Worm (Caenorhabditis elegans) whole organism, L1 larva: ENCODE results near the gene nas-13.
A peak's percentile ranks its signal among the peaks of the same experiment; 100 is the strongest.

Source experiments
- Y116A8C.19 ChIP-seq: sonication (generic microtip); optimal IDR thresholded peaks from 2 replicates; lab custom pipeline; 2016; ENCODE audit warnings: missing compliant biosample characterization, missing genetic modification characterization, borderline replicate concordance
- alr-1 ChIP-seq: fragments of 200-800 bp; sonication (Bioruptor generic); optimal IDR thresholded peaks from 2 replicates; lab custom pipeline; 2018; ENCODE audit warnings: borderline replicate concordance, mild to moderate bottlenecking, missing genetic modification characterization, missing compliant biosample characterization
- aly-2 ChIP-seq: fragments of 150-350 bp; optimal IDR thresholded peaks from 2 replicates; lab custom pipeline; 2014; ENCODE audit warnings: missing biosample characterization, missing genetic modification characterization
- ama-1 ChIP-seq: fragments of 150-350 bp; optimal IDR thresholded peaks from 2 replicates; lab custom pipeline; 2014
- blmp-1 ChIP-seq: fragments of 150-350 bp; optimal IDR thresholded peaks from 2 replicates; lab custom pipeline; 2014; ENCODE audit warnings: missing biosample characterization, missing genetic modification characterization
- ceh-63 ChIP-seq: fragments of 200-800 bp; sonication (Bioruptor generic); optimal IDR thresholded peaks from 2 replicates; lab custom pipeline; 2018; ENCODE audit warnings: mild to moderate bottlenecking, missing genetic modification characterization, missing compliant biosample characterization
- ceh-8 ChIP-seq: fragments of 200-800 bp; sonication (Bioruptor generic); optimal IDR thresholded peaks from 2 replicates; lab custom pipeline; 2018; ENCODE audit warnings: mild to moderate bottlenecking, missing genetic modification characterization, moderate library complexity, missing compliant biosample characterization
- ceh-82 ChIP-seq, 3 experiments: fragments of 150-350 bp in 1 of 3; sonication (generic microtip) in 2 of 3; optimal IDR thresholded peaks; 2 replicates each; lab custom pipeline; 2014 to 2017; ENCODE audit warnings: missing biosample characterization in 3 of 3, missing genetic modification characterization in 3 of 3
- ceh-88 ChIP-seq: fragments of 200-800 bp; sonication (Bioruptor generic); IDR thresholded peaks from 2 replicates; pipeline ENCODE4 v1.3.6; 2022; ENCODE audit warnings: missing genetic modification characterization, missing compliant biosample characterization
- dsc-1 ChIP-seq: sonication (generic microtip); optimal IDR thresholded peaks from 2 replicates; lab custom pipeline; 2016; ENCODE audit warnings: mild to moderate bottlenecking, missing genetic modification characterization, missing compliant biosample characterization
- efl-1 ChIP-seq, 4 experiments: fragments of 150-350 bp; optimal IDR thresholded peaks in 3 of 4; peaks in 1 of 4; 1 replicate in 1 of 4; 2 replicates in 3 of 4; lab custom pipeline; 2014; ENCODE audit warnings: missing biosample characterization in 2 of 4, missing genetic modification characterization in 2 of 4, missing genetic modification reagents in 2 of 4
- efl-3 ChIP-seq: fragments of 200-800 bp; sonication (Bioruptor generic); optimal IDR thresholded peaks from 2 replicates; lab custom pipeline; 2018; ENCODE audit warnings: mild to moderate bottlenecking, missing genetic modification characterization, missing compliant biosample characterization
- egl-13 ChIP-seq: sonication (generic microtip); optimal IDR thresholded peaks from 2 replicates; lab custom pipeline; 2016; ENCODE audit warnings: missing genotype, missing genetic modification reagents, missing genetic modification characterization, missing compliant biosample characterization
- egl-27 ChIP-seq, 2 experiments: fragments of 150-350 bp in 1 of 2; sonication (generic microtip); optimal IDR thresholded peaks; 3 replicates each; lab custom pipeline; 2017 to 2018; ENCODE audit warnings: missing biosample characterization in 2 of 2, missing genetic modification characterization in 2 of 2, missing genetic modification reagents in 2 of 2
- elt-2 ChIP-seq: sonication (generic microtip); optimal IDR thresholded peaks from 2 replicates; lab custom pipeline; 2016; ENCODE audit warnings: missing genetic modification characterization, mild to moderate bottlenecking, inconsistent platforms, missing compliant biosample characterization, missing genetic modification reagents
- elt-3 ChIP-seq, 6 experiments: fragments of 150-350 bp in 1 of 6; sonication (generic microtip); optimal IDR thresholded peaks; 2 replicates each; lab custom pipeline; 2017 to 2018; ENCODE audit warnings: missing biosample characterization in 6 of 6, missing genetic modification characterization in 6 of 6, inconsistent platforms in 1 of 6
- fkh-4 ChIP-seq: sonication (generic microtip); optimal IDR thresholded peaks from 2 replicates; lab custom pipeline; 2016; ENCODE audit warnings: missing compliant biosample characterization, missing genetic modification characterization, borderline replicate concordance
- fkh-8 ChIP-seq: sonication (generic microtip); optimal IDR thresholded peaks from 2 replicates; lab custom pipeline; 2016; ENCODE audit warnings: mild to moderate bottlenecking, missing genetic modification characterization, missing compliant biosample characterization
- fos-1 ChIP-seq: fragments of 150-350 bp; optimal IDR thresholded peaks from 2 replicates; lab custom pipeline; 2014; ENCODE audit warnings: missing biosample characterization, missing genetic modification characterization
- hlh-17 ChIP-seq: fragments of 200-800 bp; sonication (Bioruptor generic); optimal IDR thresholded peaks from 2 replicates; lab custom pipeline; 2018; ENCODE audit warnings: missing genetic modification characterization, mild to moderate bottlenecking, missing compliant biosample characterization, moderate library complexity, borderline replicate concordance
- hpl-2 ChIP-seq: fragments of 150-350 bp; optimal IDR thresholded peaks from 2 replicates; lab custom pipeline; 2014; ENCODE audit warnings: missing biosample characterization, missing genetic modification reagents, missing genetic modification characterization
- jun-1 ChIP-seq: fragments of 150-350 bp; optimal IDR thresholded peaks from 2 replicates; lab custom pipeline; 2014; ENCODE audit warnings: missing biosample characterization, missing genetic modification reagents, missing genetic modification characterization
- lin-14 ChIP-seq: fragments of 200-800 bp; sonication (Bioruptor generic); optimal IDR thresholded peaks from 2 replicates; lab custom pipeline; 2018; ENCODE audit warnings: mild to moderate bottlenecking, missing genetic modification characterization, moderate library complexity, missing compliant biosample characterization
- lin-35 ChIP-seq, 2 experiments: fragments of 150-350 bp; optimal IDR thresholded peaks; 2 replicates each; lab custom pipeline; 2014; ENCODE audit warnings: missing biosample characterization in 2 of 2, missing genetic modification characterization in 2 of 2, missing genetic modification reagents in 2 of 2
- lir-3 ChIP-seq: sonication (generic microtip); optimal IDR thresholded peaks from 2 replicates; lab custom pipeline; 2016; ENCODE audit warnings: mild to moderate bottlenecking, missing genetic modification characterization, moderate library complexity, missing compliant biosample characterization; ENCODE audit not compliant: poor library complexity
- lsy-2 ChIP-seq, 2 experiments: fragments of 150-350 bp; optimal IDR thresholded peaks; 2 replicates each; lab custom pipeline; 2014; ENCODE audit warnings: missing biosample characterization in 2 of 2, missing genetic modification characterization in 2 of 2
- mab-9 ChIP-seq: fragments of 200-800 bp; sonication (Bioruptor generic); IDR thresholded peaks from 2 replicates; pipeline ENCODE4 v1.3.6; 2022; ENCODE audit warnings: missing genetic modification reagents, missing genetic modification characterization, missing compliant biosample characterization
- mdl-1 ChIP-seq, 2 experiments: fragments of 150-350 bp; optimal IDR thresholded peaks; 2 replicates each; lab custom pipeline; 2014 to 2017; ENCODE audit warnings: missing biosample characterization in 2 of 2, missing genetic modification characterization in 2 of 2, inconsistent platforms in 1 of 2
- mep-1 ChIP-seq: fragments of 150-350 bp; optimal IDR thresholded peaks from 2 replicates; lab custom pipeline; 2014; ENCODE audit warnings: missing biosample characterization, missing genetic modification characterization
- nhr-19 ChIP-seq: fragments of 200-800 bp; sonication (Bioruptor generic); conservative IDR thresholded peaks from 2 replicates; pipeline ENCODE4 v1.3.6; 2022; ENCODE audit warnings: missing genetic modification characterization, missing compliant biosample characterization
- nhr-237 ChIP-seq: fragments of 150-350 bp; optimal IDR thresholded peaks from 2 replicates; lab custom pipeline; 2014; ENCODE audit warnings: missing biosample characterization, missing genetic modification characterization
- nhr-71 ChIP-seq: sonication (generic microtip); optimal IDR thresholded peaks from 2 replicates; lab custom pipeline; 2016; ENCODE audit warnings: mild to moderate bottlenecking, missing genetic modification characterization, moderate library complexity, missing compliant biosample characterization
- nhr-77 ChIP-seq: fragments of 150-350 bp; optimal IDR thresholded peaks from 2 replicates; lab custom pipeline; 2014; ENCODE audit warnings: missing biosample characterization, missing genetic modification characterization
- nhr-85 ChIP-seq: sonication (generic microtip); peaks from one replicate; lab custom pipeline; 2016; ENCODE audit warnings: missing genetic modification characterization, inconsistent platforms, missing compliant biosample characterization
- pag-3 ChIP-seq: sonication (generic microtip); optimal IDR thresholded peaks from 2 replicates; lab custom pipeline; 2017; ENCODE audit warnings: missing genetic modification characterization, mild to moderate bottlenecking, missing compliant biosample characterization, antibody characterized with exemption, borderline replicate concordance; ENCODE audit not compliant: insufficient read depth
- pax-3 ChIP-seq: fragments of 200-800 bp; sonication (Bioruptor generic); optimal IDR thresholded peaks from 2 replicates; lab custom pipeline; 2018; ENCODE audit warnings: mild to moderate bottlenecking, missing genetic modification characterization, moderate library complexity, missing compliant biosample characterization
- rnt-1 ChIP-seq: sonication (generic microtip); optimal IDR thresholded peaks from 2 replicates; lab custom pipeline; 2016; ENCODE audit warnings: mild to moderate bottlenecking, missing genetic modification characterization, moderate library complexity, missing compliant biosample characterization
- snu-23 ChIP-seq: sonication (generic microtip); optimal IDR thresholded peaks from 2 replicates; lab custom pipeline; 2016; ENCODE audit warnings: missing genetic modification characterization, missing compliant biosample characterization
- sox-4 ChIP-seq: sonication (generic microtip); optimal IDR thresholded peaks from 2 replicates; lab custom pipeline; 2016; ENCODE audit warnings: missing genetic modification characterization, missing compliant biosample characterization
- sptf-1 ChIP-seq: fragments of 150-350 bp; optimal IDR thresholded peaks from 2 replicates; lab custom pipeline; 2014; ENCODE audit warnings: missing biosample characterization, missing genetic modification characterization
- unc-130 ChIP-seq: fragments of 150-350 bp; optimal IDR thresholded peaks from 2 replicates; lab custom pipeline; 2017; ENCODE audit warnings: missing biosample characterization, missing genetic modification characterization, inconsistent platforms
- vab-15 ChIP-seq: sonication (generic microtip); optimal IDR thresholded peaks from 2 replicates; lab custom pipeline; 2017; ENCODE audit warnings: missing genotype, mild to moderate bottlenecking, missing genetic modification characterization, missing compliant biosample characterization
- ztf-11 ChIP-seq, 2 experiments: sonication (generic microtip); optimal IDR thresholded peaks; 2 replicates each; lab custom pipeline; 2016 to 2017; ENCODE audit warnings: missing genetic modification characterization in 2 of 2, missing biosample characterization in 1 of 2, missing compliant biosample characterization in 1 of 2
- ztf-4 ChIP-seq: fragments of 150-350 bp; optimal IDR thresholded peaks from 2 replicates; lab custom pipeline; 2014; ENCODE audit warnings: missing biosample characterization, missing genetic modification characterization

nas-13 gene

DNA sequence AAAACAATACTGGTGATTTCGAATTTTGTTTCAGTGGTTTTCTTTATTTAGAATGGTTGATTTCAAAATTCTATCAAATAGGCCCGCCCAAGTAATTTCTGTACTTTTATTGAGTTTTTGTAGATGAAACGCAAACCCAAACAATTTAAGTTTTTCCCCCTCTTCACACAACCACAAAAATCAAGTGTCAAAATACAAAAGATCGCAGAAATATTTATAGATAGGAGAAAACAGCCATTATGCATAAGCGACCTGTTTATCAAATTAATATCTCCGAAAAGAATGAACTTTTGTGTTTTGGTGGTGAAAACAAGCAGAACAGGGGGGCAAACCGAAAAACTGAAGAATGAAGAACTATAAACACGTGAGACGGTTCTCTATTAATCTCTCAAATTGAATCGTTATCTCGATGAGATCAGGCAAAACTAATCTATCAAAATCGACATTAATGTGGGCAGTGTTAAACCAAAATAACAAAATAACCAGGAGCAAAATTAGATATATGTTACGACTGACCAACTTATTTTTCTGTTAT lies 43.9 kb downstream of the nas-13 start (continued):
- TF ChIP-seq mab-9 (GFP tag; lab: Robert Waterston, UW) (no peak), snu-23 (GFP tag; lab: Kevin White, UChicago) (peak; percentile 26), ztf-11 (tag; optimal IDR thresholded peaks at IDR 0.05; lab: Kevin White, UChicago) (no peak), Y116A8C.19 (no peak), ztf-4 (no peak), lin-35 (GFP tag; optimal IDR thresholded peaks at IDR 0.05; lab: Kevin White, UChicago) (no peak), ceh-88 (GFP tag; lab: Robert Waterston, UW) (no peak), dsc-1 (no peak), lin-14 (GFP tag; lab: Kevin White, UChicago) (peak; percentile 55), nhr-77 (no peak), lir-3 (tag; lab: Kevin White, UChicago) (no peak), fos-1 (no peak), hlh-17 (no peak), elt-3 (tag; optimal IDR thresholded peaks at IDR 0.05; lab: Kevin White, UChicago) (peak in 2 of 6 experiments; percentile 14 to 56), pax-3 (tag; lab: Kevin White, UChicago) (no peak), sox-4 (tag; lab: Kevin White, UChicago) (no peak), elt-2 (tag; lab: Kevin White, UChicago) (no peak), rnt-1 (tag; lab: Kevin White, UChicago) (no peak), pag-3 (no peak), fkh-8 (tag; lab: Kevin White, UChicago) (no peak), hpl-2 (GFP tag; lab: Kevin White, UChicago) (no peak), ceh-8 (no peak), aly-2 (no peak), alr-1 (tag; lab: Kevin White, UChicago) (no peak), egl-13 (tag; lab: Kevin White, UChicago) (no peak)
- TF ChIP-seq, all 84 proteins: peak for 8

DNA sequence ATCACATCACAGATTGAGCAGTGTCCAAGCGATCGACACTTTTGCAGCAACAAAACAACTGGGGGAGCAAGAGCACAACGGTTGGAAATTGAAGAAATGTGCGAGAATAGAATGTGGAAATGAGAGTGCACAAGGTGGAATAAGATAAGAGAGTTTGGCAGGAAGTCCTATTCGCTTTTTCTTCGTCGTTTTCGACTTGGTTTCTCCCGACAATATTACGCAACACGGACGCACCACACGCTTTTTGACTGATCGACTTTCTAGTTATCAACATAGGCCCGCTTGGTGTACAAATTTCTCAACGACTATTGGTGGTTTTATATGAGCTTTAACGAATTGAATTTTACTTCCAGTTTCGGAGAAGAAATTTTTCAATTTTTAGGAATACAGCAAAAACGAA lies 45.1 kb downstream of the nas-13 start:
- TF ChIP-seq nhr-71 = peak; percentile 33
- peak; percentile 35 for TF ChIP-seq elt-2 (tag; lab: Kevin White, UChicago)
- TF ChIP-seq unc-130 (tag; lab: Kevin White, UChicago) = peak; percentile 30
- TF ChIP-seq lir-3 (tag; lab: Kevin White, UChicago) = no peak
- peak; percentile 35 for TF ChIP-seq rnt-1 (tag; lab: Kevin White, UChicago)
- TF ChIP-seq lsy-2 (tag; optimal IDR thresholded peaks at IDR 0.05; lab: Kevin White, UChicago) = peak in 1 of 2 experiments; percentile 12
- peak in 1 of 3 experiments; percentile 22 for TF ChIP-seq ceh-82 (tag; optimal IDR thresholded peaks at IDR 0.05; lab: Kevin White, UChicago)
- no peak for TF ChIP-seq nhr-19 (GFP tag; lab: Robert Waterston, UW)
- no peak for TF ChIP-seq hpl-2 (GFP tag; lab: Kevin White, UChicago)
- peak; percentile 62 for TF ChIP-seq lin-14 (GFP tag; lab: Kevin White, UChicago)
- no peak for TF ChIP-seq vab-15 (tag; lab: Kevin White, UChicago)

DNA sequence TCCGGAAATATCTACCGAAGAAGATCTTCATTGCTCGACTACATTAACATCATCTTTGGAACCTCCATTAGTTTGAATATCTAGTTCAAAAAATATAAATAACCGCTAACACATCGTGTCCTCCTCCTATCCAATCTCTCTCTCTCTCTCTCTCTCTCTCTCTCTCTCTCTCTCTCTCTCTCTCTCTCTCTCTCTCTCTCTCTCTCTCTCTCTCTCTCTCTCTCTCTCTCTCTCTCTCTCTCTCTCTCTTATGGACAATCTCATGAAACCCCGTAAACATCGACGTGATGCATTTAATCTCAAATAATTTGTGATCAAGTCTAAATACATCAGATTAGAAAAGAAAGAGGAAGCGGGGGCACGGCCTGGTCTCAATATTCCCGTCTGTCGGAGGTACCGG lies 45.8 kb downstream of the nas-13 start:
- no peak for TF ChIP-seq fkh-8 (tag; lab: Kevin White, UChicago)
- no peak for TF ChIP-seq ceh-63 (GFP tag; lab: Kevin White, UChicago)
- TF ChIP-seq jun-1 (tag; lab: Kevin White, UChicago) = no peak
- TF ChIP-seq pax-3 (tag; lab: Kevin White, UChicago) = peak; percentile 25
- TF ChIP-seq nhr-237 (tag; lab: Kevin White, UChicago) = no peak
- no peak for TF ChIP-seq fkh-4
- TF ChIP-seq mep-1 = peak; percentile 2
- TF ChIP-seq ztf-11 (tag; optimal IDR thresholded peaks at IDR 0.05; lab: Kevin White, UChicago) = no peak
- TF ChIP-seq efl-3 = no peak
- TF ChIP-seq elt-2 (tag; lab: Kevin White, UChicago) = no peak
- TF ChIP-seq mdl-1 (tag; optimal IDR thresholded peaks at IDR 0.05; lab: Kevin White, UChicago) = no peak
- peak; percentile 33 for TF ChIP-seq blmp-1 (tag; lab: Kevin White, UChicago)
- TF ChIP-seq sptf-1 (tag; lab: Kevin White, UChicago) = no peak
- TF ChIP-seq ama-1 (lab: Kevin White, UChicago) = no peak
- peak; percentile 13 to 14 for TF ChIP-seq efl-1 (optimal IDR thresholded peaks at IDR 0.05; lab: Kevin White, UChicago)
- TF ChIP-seq efl-1 (GFP tag; optimal IDR thresholded peaks at IDR 0.05 in 1 of 2; lab: Kevin White, UChicago) = no peak
- peak; percentile 19 for TF ChIP-seq nhr-85 (tag; lab: Kevin White, UChicago)
- TF ChIP-seq lin-14 (GFP tag; lab: Kevin White, UChicago) = peak; percentile 10
- no peak for TF ChIP-seq rnt-1 (tag; lab: Kevin White, UChicago)
- TF ChIP-seq lin-35 (GFP tag; optimal IDR thresholded peaks at IDR 0.05; lab: Kevin White, UChicago) = no peak
- TF ChIP-seq egl-27 (tag; optimal IDR thresholded peaks at IDR 0.05; lab: Kevin White, UChicago) = no peak
